Worm (Caenorhabditis elegans) whole organism, L2 larva: ENCODE measurements around the gene nhx-4.
"Not testable (repeated sequence)": the region's sequence is repeated elsewhere in the genome, so short reads cannot be mapped to it uniquely, and the experiment has no call there.

Experiments used
- C34F6.9 ChIP-seq: fragments of 150-350 bp; optimal IDR thresholded peaks from 2 replicates; lab custom pipeline; 2014; ENCODE audit warnings: missing biosample characterization, missing genetic modification characterization
- F13H6.1 ChIP-seq: sonication (generic microtip); optimal IDR thresholded peaks from 2 replicates; lab custom pipeline; 2016; ENCODE audit warnings: missing genetic modification characterization, missing compliant biosample characterization
- R02D3.7 ChIP-seq: fragments of 150-350 bp; optimal IDR thresholded peaks from 2 replicates; lab custom pipeline; 2014; ENCODE audit warnings: missing biosample characterization, missing genetic modification characterization
- ZK546.5 ChIP-seq: sonication (generic microtip); optimal IDR thresholded peaks from 2 replicates; lab custom pipeline; 2017; ENCODE audit warnings: missing biosample characterization, missing genetic modification characterization
- ama-1 ChIP-seq: fragments of 150-350 bp; optimal IDR thresholded peaks from 2 replicates; lab custom pipeline; 2018; ENCODE audit warnings: inconsistent platforms
- blmp-1 ChIP-seq: sonication (generic microtip); optimal IDR thresholded peaks from 2 replicates; lab custom pipeline; 2017; ENCODE audit warnings: missing genetic modification characterization, mild to moderate bottlenecking, missing compliant biosample characterization, antibody characterized with exemption, moderate library complexity; ENCODE audit not compliant: insufficient read depth
- ceh-16 ChIP-seq: fragments of 150-350 bp; optimal IDR thresholded peaks from 2 replicates; lab custom pipeline; 2014; ENCODE audit warnings: missing biosample characterization, missing genetic modification characterization
- crh-2 ChIP-seq: sonication (generic microtip); optimal IDR thresholded peaks from 2 replicates; lab custom pipeline; 2017; ENCODE audit warnings: missing biosample characterization, missing genetic modification characterization
- dmd-4 ChIP-seq: sonication (generic microtip); optimal IDR thresholded peaks from 2 replicates; lab custom pipeline; 2017; ENCODE audit warnings: missing biosample characterization, missing genetic modification characterization
- egl-27 ChIP-seq: sonication (generic microtip); optimal IDR thresholded peaks from 3 replicates; lab custom pipeline; 2017; ENCODE audit warnings: missing biosample characterization, missing genetic modification reagents, missing genetic modification characterization
- elt-1 ChIP-seq: fragments of 150-350 bp; optimal IDR thresholded peaks from 2 replicates; lab custom pipeline; 2014; ENCODE audit warnings: missing biosample characterization, missing genetic modification characterization
- elt-3 ChIP-seq: sonication (generic microtip); optimal IDR thresholded peaks from 2 replicates; lab custom pipeline; 2017; ENCODE audit warnings: missing biosample characterization, missing genetic modification characterization
- fos-1 ChIP-seq: fragments of 150-350 bp; optimal IDR thresholded peaks from 2 replicates; lab custom pipeline; 2014; ENCODE audit warnings: missing biosample characterization, missing genetic modification characterization
- gmeb-1 ChIP-seq: fragments of 150-350 bp; optimal IDR thresholded peaks from 2 replicates; lab custom pipeline; 2014; ENCODE audit warnings: missing biosample characterization, missing genetic modification characterization
- lin-11 ChIP-seq: fragments of 150-350 bp; sonication (generic microtip); optimal IDR thresholded peaks from 2 replicates; lab custom pipeline; 2014; ENCODE audit warnings: missing biosample characterization, missing genetic modification characterization, inconsistent platforms, mixed read lengths
- lin-13 ChIP-seq: fragments of 150-350 bp; optimal IDR thresholded peaks from 2 replicates; lab custom pipeline; 2014; ENCODE audit warnings: missing biosample characterization, missing genetic modification reagents, missing genetic modification characterization
- mab-5 ChIP-seq: fragments of 150-350 bp; optimal IDR thresholded peaks from 2 replicates; lab custom pipeline; 2014; ENCODE audit warnings: missing biosample characterization, missing genetic modification characterization
- mbf-1 ChIP-seq: sonication (generic microtip); optimal IDR thresholded peaks from 2 replicates; lab custom pipeline; 2017; ENCODE audit warnings: missing biosample characterization, missing genetic modification characterization
- mdl-1 ChIP-seq, 2 experiments: fragments of 150-350 bp in 1 of 2; sonication (generic microtip) in 1 of 2; optimal IDR thresholded peaks; 2 replicates each; lab custom pipeline; 2017; ENCODE audit warnings: missing biosample characterization in 2 of 2, missing genetic modification characterization in 2 of 2
- nhr-10 ChIP-seq: sonication (generic microtip); optimal IDR thresholded peaks from 2 replicates; lab custom pipeline; 2017; ENCODE audit warnings: missing biosample characterization, missing genetic modification characterization
- nhr-129 ChIP-seq: fragments of 150-350 bp; optimal IDR thresholded peaks from 2 replicates; lab custom pipeline; 2014; ENCODE audit warnings: missing biosample characterization, missing genetic modification characterization
- nhr-21 ChIP-seq: fragments of 150-350 bp; optimal IDR thresholded peaks from 2 replicates; lab custom pipeline; 2014; ENCODE audit warnings: missing biosample characterization, missing genetic modification characterization
- nhr-23 ChIP-seq: fragments of 150-350 bp; optimal IDR thresholded peaks from 2 replicates; lab custom pipeline; 2014; ENCODE audit warnings: missing biosample characterization, missing genetic modification reagents, missing genetic modification characterization
- nhr-237 ChIP-seq: fragments of 150-350 bp; optimal IDR thresholded peaks from 2 replicates; lab custom pipeline; 2014; ENCODE audit warnings: missing biosample characterization, missing genetic modification characterization
- nhr-6 ChIP-seq: fragments of 150-350 bp; optimal IDR thresholded peaks from 2 replicates; lab custom pipeline; 2014; ENCODE audit warnings: missing biosample characterization, missing genetic modification characterization
- nhr-77 ChIP-seq: fragments of 150-350 bp; optimal IDR thresholded peaks from 2 replicates; lab custom pipeline; 2014; ENCODE audit warnings: missing biosample characterization, missing genetic modification characterization
- peb-1 ChIP-seq: fragments of 150-350 bp; optimal IDR thresholded peaks from 2 replicates; lab custom pipeline; 2014; ENCODE audit warnings: missing biosample characterization, missing genetic modification characterization
- skn-1 ChIP-seq: sonication (generic microtip); optimal IDR thresholded peaks from 2 replicates; lab custom pipeline; 2017; ENCODE audit warnings: missing biosample characterization, missing genetic modification characterization
- unc-62 ChIP-seq: fragments of 150-350 bp; optimal IDR thresholded peaks from 2 replicates; lab custom pipeline; 2014; ENCODE audit warnings: missing biosample characterization, missing genetic modification reagents, missing genetic modification characterization
- ztf-1 ChIP-seq: fragments of 200-800 bp; sonication (Bioruptor generic); conservative IDR thresholded peaks from 2 replicates; pipeline ENCODE4 v1.3.6; 2022; ENCODE audit warnings: missing genetic modification characterization, missing compliant biosample characterization
- ztf-11 ChIP-seq: sonication (generic microtip); optimal IDR thresholded peaks from 2 replicates; lab custom pipeline; 2017; ENCODE audit warnings: missing biosample characterization, missing genetic modification characterization
- ztf-4 ChIP-seq: fragments of 150-350 bp; optimal IDR thresholded peaks from 2 replicates; lab custom pipeline; 2014; ENCODE audit warnings: missing biosample characterization, missing genetic modification characterization

nhx-4 gene

DNA sequence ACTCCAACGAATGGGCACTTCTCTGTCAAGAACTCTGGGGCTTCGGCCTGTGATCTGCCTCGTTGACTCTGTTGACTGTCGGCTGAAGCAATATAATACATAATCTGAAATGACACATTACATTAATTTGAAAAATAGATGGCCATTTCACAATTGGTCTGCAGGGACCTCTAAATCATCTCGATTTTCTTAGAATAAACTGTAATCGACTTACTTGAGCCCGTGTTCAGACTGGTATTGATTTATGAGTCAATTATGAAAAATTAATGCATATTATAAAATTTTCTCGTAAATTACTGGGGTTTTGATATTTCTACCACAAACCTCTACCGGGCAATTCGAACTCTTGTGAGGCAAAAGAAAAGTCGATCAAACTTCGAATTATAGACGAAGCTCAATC, 45.4 kb upstream of the nhx-4 start, which contains the start of gene C53B7.6:
Gene C53B7.6, minus strand, starts transcription at position 101 of the 400 bp plus-strand sequence.
- TF ChIP-seq nhr-23, peb-1, ceh-16 (tag; lab: Kevin White, UChicago): not testable (repeated sequence)

DNA sequence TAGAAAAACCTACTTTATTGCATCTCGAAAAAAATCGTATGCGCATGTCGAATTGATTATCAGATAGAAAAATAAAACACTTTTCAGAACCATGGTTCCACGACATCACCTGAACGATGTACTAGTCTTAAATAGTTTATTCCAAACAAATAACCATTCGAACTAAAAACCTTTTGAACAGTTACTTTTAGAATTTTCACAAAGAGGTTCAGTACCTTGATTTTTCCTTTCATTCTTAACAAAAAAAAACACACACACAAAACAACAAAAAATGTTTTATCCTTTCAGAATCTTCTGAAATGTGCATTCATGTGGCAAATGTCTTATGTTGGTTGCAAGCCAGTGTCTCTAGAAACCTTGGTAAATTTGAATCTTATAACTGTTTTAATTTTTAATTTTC, 39.4 kb upstream of the nhx-4 start, which contains the start of gene F41C6.4:
Gene F41C6.4, minus strand, starts transcription at position 101 of the 400 bp plus-strand sequence.
- TF ChIP-seq nhr-77 (tag; lab: Kevin White, UChicago) (no peak), nhr-23 (tag; lab: Kevin White, UChicago) (no peak), dmd-4 (tag; lab: Kevin White, UChicago) (no peak)

ce11 chrX:6875273-6875672, 38.8 kb upstream of the nhx-4 start:
- no peak for TF ChIP-seq lin-11 (tag; lab: Kevin White, UChicago)
- TF ChIP-seq ZK546.5 (tag; lab: Kevin White, UChicago) = no peak
- TF ChIP-seq ztf-4 (tag; lab: Kevin White, UChicago) = no peak
- no peak for TF ChIP-seq mdl-1 (tag; optimal IDR thresholded peaks at IDR 0.05; lab: Kevin White, UChicago)
- no peak for TF ChIP-seq nhr-10 (tag; lab: Kevin White, UChicago)
- TF ChIP-seq skn-1 (tag; lab: Kevin White, UChicago) = no peak
- no peak for TF ChIP-seq egl-27
- TF ChIP-seq elt-3 (tag; lab: Kevin White, UChicago) = no peak
- no peak for TF ChIP-seq dmd-4 (tag; lab: Kevin White, UChicago)
- TF ChIP-seq C34F6.9 (tag; lab: Kevin White, UChicago) = no peak
- TF ChIP-seq gmeb-1 (tag; lab: Kevin White, UChicago) = no peak
- TF ChIP-seq nhr-129 (tag; lab: Kevin White, UChicago) = no peak
- no peak for TF ChIP-seq mbf-1 (tag; lab: Kevin White, UChicago)
- no peak for TF ChIP-seq nhr-237 (tag; lab: Kevin White, UChicago)
- no peak for TF ChIP-seq lin-13 (GFP tag; lab: Kevin White, UChicago)
- TF ChIP-seq R02D3.7 (tag; lab: Kevin White, UChicago) = no peak
- TF ChIP-seq nhr-6 (tag; lab: Kevin White, UChicago) = no peak
- TF ChIP-seq crh-2 (tag; lab: Kevin White, UChicago) = no peak
- TF ChIP-seq, all 48 proteins: peak for 0

- no peak for TF ChIP-seq blmp-1 (tag; lab: Kevin White, UChicago)
- TF ChIP-seq ztf-1 (GFP tag; lab: Robert Waterston, UW) = no peak
- TF ChIP-seq fos-1 (tag; lab: Kevin White, UChicago) = no peak
- no peak for TF ChIP-seq F13H6.1 (tag; lab: Kevin White, UChicago)
- no peak for TF ChIP-seq mab-5 (tag; lab: Kevin White, UChicago)
- TF ChIP-seq unc-62 (GFP tag; lab: Kevin White, UChicago) = no peak
Measured at ce11 chrX:6877436-6877835, 36.7 kb upstream of the nhx-4 start, which contains the start of gene col-173. Gene col-173 (minus strand): TSS chrX:6877536.

- not testable (repeated sequence) for TF ChIP-seq lin-13 (GFP tag; lab: Kevin White, UChicago); nhr-129 (tag; lab: Kevin White, UChicago); F13H6.1 (tag; lab: Kevin White, UChicago)
Measured at ce11 chrX:6881795-6882194, 32.3 kb upstream of the nhx-4 start, which contains the start of gene F41C6.6. Gene F41C6.6 (minus strand): TSS chrX:6881895.

DNA sequence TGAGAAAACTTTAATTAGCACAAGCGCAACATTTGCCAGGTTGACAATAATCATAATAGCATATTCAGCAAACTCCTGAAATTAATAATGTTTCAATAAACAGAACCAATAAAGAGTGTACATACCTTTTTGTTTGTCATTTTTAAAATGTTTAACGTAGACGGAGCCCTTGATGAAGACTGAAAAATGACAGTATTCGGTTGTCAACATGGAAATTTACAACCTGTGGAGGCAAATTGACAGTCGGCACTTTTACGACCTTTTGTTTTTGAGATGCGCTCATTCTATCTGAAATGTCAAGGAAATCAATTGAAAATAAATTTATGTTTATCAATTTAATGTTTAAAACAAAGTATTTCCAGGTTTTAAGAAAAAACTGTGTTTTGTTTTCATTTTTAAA, 29.6 kb upstream of the nhx-4 start:
- TF ChIP-seq ztf-11 (tag; lab: Kevin White, UChicago) (no peak), mab-5 (tag; lab: Kevin White, UChicago) (no peak), lin-13 (GFP tag; lab: Kevin White, UChicago) (no peak), ama-1 (lab: Kevin White, UChicago) (no peak), ztf-1 (GFP tag; lab: Robert Waterston, UW) (no peak), nhr-21 (no peak), elt-1 (tag; lab: Kevin White, UChicago) (no peak), egl-27 (no peak)
